ENCODE assay signal across 1 fruit fly cellular context in the genomic region with DNA sequence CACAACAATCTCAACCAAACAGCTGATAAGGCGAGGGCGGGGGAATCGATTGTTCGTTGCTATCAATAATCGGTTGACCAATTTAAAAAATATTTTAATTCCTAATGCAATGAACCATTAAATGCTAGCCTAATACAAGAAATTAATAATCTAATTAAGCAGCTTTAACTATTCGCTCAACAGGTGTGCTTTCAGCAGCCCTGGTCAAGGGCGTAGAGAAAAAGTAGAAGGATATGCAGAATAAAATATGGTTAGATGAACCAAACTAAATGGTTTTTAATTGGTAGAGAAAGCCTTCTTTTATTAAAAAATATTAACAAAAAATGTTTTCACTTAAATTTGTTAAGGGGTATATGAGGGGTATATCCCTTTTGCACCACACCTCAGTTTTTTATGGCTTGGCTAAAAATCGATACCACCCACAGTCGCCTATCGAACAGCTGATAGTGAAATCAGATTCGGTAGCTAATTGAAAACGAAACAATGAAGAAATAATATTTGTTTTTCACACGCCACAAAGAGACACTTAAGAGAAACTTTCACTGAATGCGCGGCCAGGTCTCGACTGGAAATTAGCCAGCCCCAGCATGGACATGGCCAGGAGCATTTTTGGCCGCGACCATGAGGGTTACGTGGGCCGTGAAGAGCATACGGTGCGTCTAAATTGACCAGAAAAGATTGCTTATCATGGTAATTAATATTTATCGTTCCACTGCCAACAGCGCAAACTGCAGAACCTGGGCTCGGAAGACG.
TF ChIP-seq lines count a peak whose summit lies in the region.

Gene SIDL (minus strand): TSS at position 51 of the 753 bp plus-strand sequence.
Gene CG12241 (plus strand): TSS at position 433 of the 753 bp plus-strand sequence.

TF ChIP-seq in whole organism, embryonic, 481 proteins besides CTCF, POLR2A, EP300 and RAD21 (continued from another document and continues in another):
- TF ChIP-seq CG1792 (GFP tag; optimal IDR thresholded peaks at IDR 0.05; lab: Kevin White, UChicago), result peak; percentile 71
- TF ChIP-seq CG17568 (GFP tag; optimal IDR thresholded peaks at IDR 0.05; lab: Kevin White, UChicago), result no peak
- TF ChIP-seq CG6654 (GFP tag; optimal IDR thresholded peaks at IDR 0.05; lab: Kevin White, UChicago), result no peak
- no peak for TF ChIP-seq nerfin-2 (GFP tag; IDR thresholded peaks at IDR 0.05; lab: Robert Waterston, UW; ENCODE audit: partially characterized antibody)
- peak; percentile 81 for TF ChIP-seq CG1647 (GFP tag; optimal IDR thresholded peaks at IDR 0.05; lab: Kevin White, UChicago)
- peak; percentile 96 for TF ChIP-seq Vsx1 (GFP tag; optimal IDR thresholded peaks at IDR 0.05; lab: Kevin White, UChicago)
- TF ChIP-seq CG11696 (GFP tag; IDR thresholded peaks at IDR 0.05; lab: Robert Waterston, UW), result peak; percentile 88
- no peak for TF ChIP-seq CG2875 (GFP tag; optimal IDR thresholded peaks at IDR 0.05; lab: Kevin White, UChicago)
- TF ChIP-seq sc (optimal IDR thresholded peaks at IDR 0.05; lab: Kevin White, UChicago), result no peak
- no peak for TF ChIP-seq sc (GFP tag; optimal IDR thresholded peaks at IDR 0.05; lab: Kevin White, UChicago)
- TF ChIP-seq Jarid2 (GFP tag; optimal IDR thresholded peaks at IDR 0.05; lab: Kevin White, UChicago), result no peak
- TF ChIP-seq bowl (GFP tag; IDR thresholded peaks at IDR 0.05; lab: Robert Waterston, UW), result no peak; the same call in 1 of the 2 replicates
- no peak for TF ChIP-seq Usf (GFP tag; optimal IDR thresholded peaks at IDR 0.05; lab: Kevin White, UChicago)
- peak; percentile 45 for TF ChIP-seq slp2 (GFP tag; optimal IDR thresholded peaks at IDR 0.05; lab: Kevin White, UChicago)
- peak; percentile 75 for TF ChIP-seq CG9932 (GFP tag; IDR thresholded peaks at IDR 0.05; lab: Robert Waterston, UW)
- peak; percentile 69 for TF ChIP-seq pum (GFP tag; optimal IDR thresholded peaks at IDR 0.05; lab: Kevin White, UChicago)
- TF ChIP-seq nom (GFP tag; optimal IDR thresholded peaks at IDR 0.05; lab: Kevin White, UChicago), result peak; percentile 75
- peak; percentile 7 for TF ChIP-seq Bdp1 (GFP tag; optimal IDR thresholded peaks at IDR 0.05; lab: Kevin White, UChicago)
- TF ChIP-seq gfzf (GFP tag; optimal IDR thresholded peaks at IDR 0.05; lab: Kevin White, UChicago), result peak; percentile 15
- peak; percentile 32 for TF ChIP-seq B-H2 (GFP tag; optimal IDR thresholded peaks at IDR 0.05; lab: Kevin White, UChicago)
- TF ChIP-seq Six4 (GFP tag; optimal IDR thresholded peaks at IDR 0.05; lab: Kevin White, UChicago), result peak; percentile 65
- peak; percentile 63 for TF ChIP-seq sima (GFP tag; optimal IDR thresholded peaks at IDR 0.05; lab: Kevin White, UChicago)
- peak; percentile 72 for TF ChIP-seq zen (tag; optimal IDR thresholded peaks at IDR 0.05; lab: Kevin White, UChicago)
- TF ChIP-seq schlank (tag; optimal IDR thresholded peaks at IDR 0.05; lab: Kevin White, UChicago), result peak; percentile 32
- TF ChIP-seq D (optimal IDR thresholded peaks at IDR 0.05; lab: Kevin White, UChicago), result no peak
- TF ChIP-seq D (GFP tag; optimal IDR thresholded peaks at IDR 0.05; lab: Kevin White, UChicago), result peak; percentile 72
- peak; percentile 97 for TF ChIP-seq Med (GFP tag; lab: Kevin White, UChicago)
- TF ChIP-seq tgo (GFP tag; IDR thresholded peaks at IDR 0.05; lab: Robert Waterston, UW), result peak; percentile 96
- peak; percentile 92 for TF ChIP-seq HLH3B (GFP tag; IDR thresholded peaks at IDR 0.05; lab: Robert Waterston, UW)
- TF ChIP-seq CG1233 (GFP tag; optimal IDR thresholded peaks at IDR 0.05; lab: Kevin White, UChicago), result peak; percentile 79
- TF ChIP-seq seq (GFP tag; IDR thresholded peaks at IDR 0.05; lab: Robert Waterston, UW), result no peak
- peak; percentile 91 for TF ChIP-seq H15 (GFP tag; IDR thresholded peaks at IDR 0.05; lab: Robert Waterston, UW)
- peak; percentile 67 for TF ChIP-seq crc (GFP tag; optimal IDR thresholded peaks at IDR 0.05; lab: Kevin White, UChicago)
- no peak for TF ChIP-seq Lhr (GFP tag; optimal IDR thresholded peaks at IDR 0.05; lab: Kevin White, UChicago)
- no peak for TF ChIP-seq CG4707 (GFP tag; optimal IDR thresholded peaks at IDR 0.05; lab: Kevin White, UChicago)
- peak; percentile 84 for TF ChIP-seq GATAe (GFP tag; conservative IDR thresholded peaks at IDR 0.05; lab: Robert Waterston, UW)
- TF ChIP-seq CG43689 (GFP tag; IDR thresholded peaks at IDR 0.05; lab: Robert Waterston, UW), result no peak
- peak; percentile 68 for TF ChIP-seq CG3838 (GFP tag; optimal IDR thresholded peaks at IDR 0.05; lab: Kevin White, UChicago)
- TF ChIP-seq pros (GFP tag; optimal IDR thresholded peaks at IDR 0.05; lab: Kevin White, UChicago), result no peak
- TF ChIP-seq tio (GFP tag; optimal IDR thresholded peaks at IDR 0.05; lab: Kevin White, UChicago), result no peak
- no peak for TF ChIP-seq CG18599 (GFP tag; optimal IDR thresholded peaks at IDR 0.05; lab: Kevin White, UChicago)
- no peak for TF ChIP-seq CG7963 (GFP tag; IDR thresholded peaks at IDR 0.05; lab: Robert Waterston, UW; ENCODE audit: partially characterized antibody)
- peak; percentile 18 for TF ChIP-seq CG13123 (GFP tag; optimal IDR thresholded peaks at IDR 0.05; lab: Kevin White, UChicago)
- TF ChIP-seq az2 (GFP tag; optimal IDR thresholded peaks at IDR 0.05; lab: Kevin White, UChicago), result peak; percentile 61
- TF ChIP-seq bsh (GFP tag; optimal IDR thresholded peaks at IDR 0.05; lab: Kevin White, UChicago), result peak in 1 of 2 experiments; percentile 44
- TF ChIP-seq ind (GFP tag; optimal IDR thresholded peaks at IDR 0.05; lab: Kevin White, UChicago), result peak; percentile 88
- peak; percentile 70 for TF ChIP-seq Hr3 (GFP tag; optimal IDR thresholded peaks at IDR 0.05; lab: Kevin White, UChicago)
- TF ChIP-seq CG12744 (GFP tag; optimal IDR thresholded peaks at IDR 0.05; lab: Kevin White, UChicago), result peak; percentile 11
- peak; percentile 72 for TF ChIP-seq Hsf (GFP tag; optimal IDR thresholded peaks at IDR 0.05; lab: Kevin White, UChicago)
- peak; percentile 86 for TF ChIP-seq CG18476 (GFP tag; optimal IDR thresholded peaks at IDR 0.05; lab: Kevin White, UChicago)
- no peak for TF ChIP-seq z (GFP tag; IDR thresholded peaks at IDR 0.05; lab: Robert Waterston, UW)
- peak; percentile 90 for TF ChIP-seq Meics (GFP tag; optimal IDR thresholded peaks at IDR 0.05; lab: Kevin White, UChicago)
- TF ChIP-seq Kr (GFP tag; optimal IDR thresholded peaks at IDR 0.05; lab: Kevin White, UChicago), result no peak
- peak; percentile 22 for TF ChIP-seq Mes4 (GFP tag; optimal IDR thresholded peaks at IDR 0.05; lab: Kevin White, UChicago)
- peak; percentile 2 for TF ChIP-seq CG10543 (GFP tag; optimal IDR thresholded peaks at IDR 0.05; lab: Kevin White, UChicago)
- TF ChIP-seq CG34422 (GFP tag; IDR thresholded peaks at IDR 0.05; lab: Robert Waterston, UW), result peak; percentile 96
- 0 out of 2 replicates have a peak, but pooled peaks have one; percentile 44 for TF ChIP-seq unc-4 (GFP tag; IDR thresholded peaks at IDR 0.05; lab: Robert Waterston, UW; ENCODE audit: partially characterized antibody)
- peak; percentile 23 for TF ChIP-seq CG9797 (GFP tag; optimal IDR thresholded peaks at IDR 0.05; lab: Kevin White, UChicago)
- TF ChIP-seq CG30403 (GFP tag; optimal IDR thresholded peaks at IDR 0.05; lab: Kevin White, UChicago), result peak; percentile 85
- peak; percentile 67 for TF ChIP-seq CG3065 (GFP tag; optimal IDR thresholded peaks at IDR 0.05; lab: Kevin White, UChicago)
- peak; percentile 81 for TF ChIP-seq CG16779 (GFP tag; IDR thresholded peaks at IDR 0.05; lab: Robert Waterston, UW)
- peak; percentile 42 for TF ChIP-seq CG30020 (tag; optimal IDR thresholded peaks at IDR 0.05; lab: Kevin White, UChicago)
- peak; percentile 33 for TF ChIP-seq Oli (tag; optimal IDR thresholded peaks at IDR 0.05; lab: Kevin White, UChicago)
- TF ChIP-seq CG9609 (GFP tag; optimal IDR thresholded peaks at IDR 0.05; lab: Kevin White, UChicago), result peak; percentile 24
- TF ChIP-seq CG15011 (GFP tag; optimal IDR thresholded peaks at IDR 0.05; lab: Kevin White, UChicago), result no peak
- peak; percentile 82 for TF ChIP-seq cas (GFP tag; IDR thresholded peaks at IDR 0.05; lab: Robert Waterston, UW)
- no peak for TF ChIP-seq CG12236 (GFP tag; optimal IDR thresholded peaks at IDR 0.05; lab: Kevin White, UChicago)
- TF ChIP-seq CG14965 (GFP tag; optimal IDR thresholded peaks at IDR 0.05; lab: Kevin White, UChicago; ENCODE audit: borderline replicate concordance), result no peak
- peak; percentile 87 for TF ChIP-seq danr (GFP tag; IDR thresholded peaks at IDR 0.05; lab: Robert Waterston, UW)
- TF ChIP-seq CG11456 (GFP tag; IDR thresholded peaks at IDR 0.05; lab: Robert Waterston, UW), result peak; percentile 93
- peak; percentile 93 for TF ChIP-seq Rx (GFP tag; IDR thresholded peaks at IDR 0.05; lab: Robert Waterston, UW)
- peak; percentile 76 for TF ChIP-seq row (GFP tag; IDR thresholded peaks at IDR 0.05; lab: Robert Waterston, UW)
- TF ChIP-seq Dad (GFP tag; optimal IDR thresholded peaks at IDR 0.05; lab: Kevin White, UChicago), result peak; percentile 78
- peak; percentile 16; the same call in 1 of the 3 replicates for TF ChIP-seq CG16813 (GFP tag; IDR thresholded peaks at IDR 0.05; lab: Robert Waterston, UW; ENCODE audit: partially characterized antibody)
- peak; percentile 57 for TF ChIP-seq nerfin-1 (tag; optimal IDR thresholded peaks at IDR 0.05; lab: Kevin White, UChicago)
- TF ChIP-seq ttk (GFP tag; IDR thresholded peaks at IDR 0.05; lab: Robert Waterston, UW), result peak; percentile 88
- TF ChIP-seq al (GFP tag; IDR thresholded peaks at IDR 0.05; lab: Robert Waterston, UW), result peak; percentile 94
- TF ChIP-seq CG3847 (GFP tag; IDR thresholded peaks at IDR 0.05; lab: Robert Waterston, UW), result peak; percentile 52; the same call in 1 of the 2 replicates
- TF ChIP-seq chm (GFP tag; IDR thresholded peaks at IDR 0.05; lab: Robert Waterston, UW), result peak; percentile 92
- TF ChIP-seq HmgD (GFP tag; optimal IDR thresholded peaks at IDR 0.05; lab: Kevin White, UChicago), result peak; percentile 26
- peak; percentile 79 for TF ChIP-seq CG13296 (GFP tag; optimal IDR thresholded peaks at IDR 0.05; lab: Kevin White, UChicago)
- peak; percentile 54 for TF ChIP-seq Dp (GFP tag; optimal IDR thresholded peaks at IDR 0.05; lab: Kevin White, UChicago)
- TF ChIP-seq gcm (GFP tag; optimal IDR thresholded peaks at IDR 0.05; lab: Kevin White, UChicago), result peak; percentile 46
- TF ChIP-seq CG32767 (GFP tag; IDR thresholded peaks at IDR 0.05; lab: Robert Waterston, UW), result no peak
- TF ChIP-seq emc (GFP tag; optimal IDR thresholded peaks at IDR 0.05; lab: Kevin White, UChicago), result peak; percentile 48
- TF ChIP-seq Nf-YA (GFP tag; IDR thresholded peaks at IDR 0.05; lab: Robert Waterston, UW), result peak; percentile 84
- TF ChIP-seq CG18764 (GFP tag; optimal IDR thresholded peaks at IDR 0.05; lab: Kevin White, UChicago), result peak; percentile 64
- TF ChIP-seq Abd-B (GFP tag; optimal IDR thresholded peaks at IDR 0.05; lab: Kevin White, UChicago), result peak; percentile 94
- peak; percentile 87 for TF ChIP-seq CG1024 (GFP tag; IDR thresholded peaks at IDR 0.05; lab: Robert Waterston, UW)
- TF ChIP-seq D19A (tag; optimal IDR thresholded peaks at IDR 0.05; lab: Kevin White, UChicago), result no peak
- peak; percentile 77 for TF ChIP-seq pnt (GFP tag; optimal IDR thresholded peaks at IDR 0.05; lab: Kevin White, UChicago)
- TF ChIP-seq fd96Cb (tag; optimal IDR thresholded peaks at IDR 0.05; lab: Kevin White, UChicago), result peak; percentile 79
- TF ChIP-seq grn (GFP tag; optimal IDR thresholded peaks at IDR 0.05; lab: Kevin White, UChicago), result peak; percentile 61
- TF ChIP-seq Adf1 (GFP tag; IDR thresholded peaks at IDR 0.05; lab: Robert Waterston, UW), result peak; percentile 23; the same call in 1 of the 2 replicates
- TF ChIP-seq eyg (GFP tag; optimal IDR thresholded peaks at IDR 0.05; lab: Kevin White, UChicago), result peak; percentile 51
- peak; percentile 60 for TF ChIP-seq ftz-f1 (GFP tag; optimal IDR thresholded peaks at IDR 0.05; lab: Kevin White, UChicago)
- TF ChIP-seq Nf-YB (GFP tag; optimal IDR thresholded peaks at IDR 0.05; lab: Kevin White, UChicago), result no peak
- peak; percentile 51 for TF ChIP-seq CG13424 (tag; optimal IDR thresholded peaks at IDR 0.05; lab: Kevin White, UChicago)
- peak; percentile 34 for TF ChIP-seq pzg (GFP tag; optimal IDR thresholded peaks at IDR 0.05; lab: Kevin White, UChicago)
- no peak for TF ChIP-seq CG8290 (GFP tag; optimal IDR thresholded peaks at IDR 0.05; lab: Kevin White, UChicago)
- TF ChIP-seq CG8290 (tag; optimal IDR thresholded peaks at IDR 0.05; lab: Kevin White, UChicago), result no peak
- TF ChIP-seq maf-S (GFP tag; optimal IDR thresholded peaks at IDR 0.05; lab: Kevin White, UChicago), result peak; percentile 75
- TF ChIP-seq gem (tag; optimal IDR thresholded peaks at IDR 0.05; lab: Kevin White, UChicago), result no peak
- TF ChIP-seq Fer3 (tag; optimal IDR thresholded peaks at IDR 0.05; lab: Kevin White, UChicago), result peak; percentile 86
- TF ChIP-seq Drgx (GFP tag; IDR thresholded peaks at IDR 0.05; lab: Robert Waterston, UW), result peak; percentile 96
- no peak for TF ChIP-seq Hey (tag; optimal IDR thresholded peaks at IDR 0.05; lab: Kevin White, UChicago)
- peak; percentile 74 for TF ChIP-seq Dip3 (GFP tag; optimal IDR thresholded peaks at IDR 0.05; lab: Kevin White, UChicago)
- TF ChIP-seq aop (GFP tag; IDR thresholded peaks at IDR 0.05; lab: Robert Waterston, UW), result no peak
- TF ChIP-seq CG6175 (GFP tag; IDR thresholded peaks at IDR 0.05; lab: Robert Waterston, UW), result peak; percentile 85
- peak; percentile 96 for TF ChIP-seq CG14441 (GFP tag; IDR thresholded peaks at IDR 0.05; lab: Robert Waterston, UW)
- TF ChIP-seq Hr78 (GFP tag; optimal IDR thresholded peaks at IDR 0.05; lab: Kevin White, UChicago), result no peak
- TF ChIP-seq caup (GFP tag; optimal IDR thresholded peaks at IDR 0.05; lab: Kevin White, UChicago; ENCODE audit: severe bottlenecking), result peak; percentile 83
- peak; percentile 22 for TF ChIP-seq her (GFP tag; optimal IDR thresholded peaks at IDR 0.05; lab: Kevin White, UChicago)
- TF ChIP-seq PHDP (tag; optimal IDR thresholded peaks at IDR 0.05; lab: Kevin White, UChicago), result peak; percentile 50
- peak; percentile 74 for TF ChIP-seq Antp (GFP tag; optimal IDR thresholded peaks at IDR 0.05; lab: Kevin White, UChicago)
- peak; percentile 86 for TF ChIP-seq CG4404 (GFP tag; IDR thresholded peaks at IDR 0.05; lab: Robert Waterston, UW)
- TF ChIP-seq Mrtf (GFP tag; IDR thresholded peaks at IDR 0.05; lab: Robert Waterston, UW), result peak; percentile 85
- TF ChIP-seq Hand (GFP tag; optimal IDR thresholded peaks at IDR 0.05; lab: Kevin White, UChicago), result no peak
- peak; percentile 73 for TF ChIP-seq NK7.1 (GFP tag; optimal IDR thresholded peaks at IDR 0.05; lab: Kevin White, UChicago)
- TF ChIP-seq CG2712 (tag; optimal IDR thresholded peaks at IDR 0.05; lab: Kevin White, UChicago), result peak; percentile 86
- peak; percentile 82 for TF ChIP-seq phol (tag; optimal IDR thresholded peaks at IDR 0.05; lab: Kevin White, UChicago)
- TF ChIP-seq CG31441 (GFP tag; IDR thresholded peaks at IDR 0.05; lab: Robert Waterston, UW), result peak; percentile 90
